Worm (Caenorhabditis elegans): ENCODE data around the gene srm-6.

The srm-6 gene

DNA sequence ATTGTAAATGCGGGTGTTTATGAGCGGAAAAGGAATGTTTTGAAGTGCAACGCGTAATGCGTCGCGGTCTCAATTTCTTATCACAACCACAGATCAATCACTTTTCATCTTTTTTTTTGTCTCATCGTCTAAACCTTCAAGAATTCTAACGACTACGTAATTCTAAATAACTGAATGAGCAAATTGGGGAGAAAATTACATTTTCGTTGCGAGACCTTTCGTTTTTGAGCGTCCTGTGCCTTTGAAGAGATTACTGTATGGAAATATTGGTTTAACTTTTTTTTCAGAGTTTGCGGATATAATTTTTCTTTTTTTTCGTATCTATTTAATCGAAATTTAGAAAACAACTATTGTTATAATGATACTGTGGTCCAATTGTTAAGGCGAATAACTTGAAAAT lies 13.7 kb downstream of the srm-6 start:
- TF ChIP-seq ceh-24 (tag; optimal IDR thresholded peaks at IDR 0.05) = no peak
- TF ChIP-seq elt-2 (tag; optimal IDR thresholded peaks at IDR 0.05) = no peak
- no peak for TF ChIP-seq ztf-16 (tag; optimal IDR thresholded peaks at IDR 0.05)
- no peak for TF ChIP-seq fkh-10 (GFP tag; optimal IDR thresholded peaks at IDR 0.05)

DNA sequence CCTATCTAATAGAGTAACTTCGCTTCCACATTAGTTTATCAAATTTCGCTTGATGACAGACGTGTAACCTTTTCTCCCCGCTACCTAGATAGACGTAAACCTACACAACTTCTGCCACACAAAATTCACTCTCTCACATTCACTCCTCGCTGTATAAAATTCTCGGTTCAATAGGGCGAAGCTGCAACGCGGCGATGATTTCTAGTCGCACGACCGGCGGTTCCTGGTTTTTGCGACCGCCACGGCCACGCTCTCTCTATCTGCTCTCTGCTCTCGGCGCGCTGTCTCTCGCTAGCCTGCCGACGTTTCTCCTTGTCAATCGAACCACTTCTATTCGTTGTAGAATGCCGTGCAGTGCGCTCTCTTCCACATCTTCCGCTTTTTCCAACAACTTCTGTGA lies 14.2 kb downstream of the srm-6 start:
- TF ChIP-seq ztf-16 (tag; optimal IDR thresholded peaks at IDR 0.05) = no peak
- peak; percentile 7 for TF ChIP-seq ceh-2 (tag; optimal IDR thresholded peaks at IDR 0.05)
- no peak for TF ChIP-seq elt-2 (tag; optimal IDR thresholded peaks at IDR 0.05)
- TF ChIP-seq sox-2 (GFP tag; IDR thresholded peaks at IDR 0.05) = no peak
- peak; percentile 78 for TF ChIP-seq ceh-31 (tag; optimal IDR thresholded peaks at IDR 0.05)
- no peak for TF ChIP-seq ama-1 (optimal IDR thresholded peaks at IDR 0.05)
- TF ChIP-seq unc-86 (tag; optimal IDR thresholded peaks at IDR 0.05) = no peak
- TF ChIP-seq lim-6 (tag; optimal IDR thresholded peaks at IDR 0.05) = no peak
- TF ChIP-seq che-1 (tag; optimal IDR thresholded peaks at IDR 0.05) = no peak
- no peak for TF ChIP-seq unc-3 (GFP tag; conservative IDR thresholded peaks at IDR 0.05)
- no peak for TF ChIP-seq unc-3 (tag; optimal IDR thresholded peaks at IDR 0.05)
- no peak for TF ChIP-seq pha-4 (tag; optimal IDR thresholded peaks at IDR 0.05)
- peak; percentile 3 for TF ChIP-seq F13H6.1 (tag; optimal IDR thresholded peaks at IDR 0.05)
- no peak for TF ChIP-seq K09A11.1 (tag; optimal IDR thresholded peaks at IDR 0.05; ENCODE audit: insufficient read depth)
- no peak for TF ChIP-seq npax-4 (tag; optimal IDR thresholded peaks at IDR 0.05)
- no peak for TF ChIP-seq pat-9 (tag; optimal IDR thresholded peaks at IDR 0.05)
- TF ChIP-seq ahr-1 (tag; optimal IDR thresholded peaks at IDR 0.05) = no peak
- peak; percentile 79 for TF ChIP-seq ceh-18 (tag; optimal IDR thresholded peaks at IDR 0.05)
- peak; percentile 60 for TF ChIP-seq rnt-1 (tag; optimal IDR thresholded peaks at IDR 0.05)
- no peak for TF ChIP-seq unc-55 (GFP tag; optimal IDR thresholded peaks at IDR 0.05)
- TF ChIP-seq ceh-30 (tag; optimal IDR thresholded peaks at IDR 0.05) = no peak
- no peak for TF ChIP-seq hlh-13 (GFP tag; optimal IDR thresholded peaks at IDR 0.05)
- TF ChIP-seq syd-9 (tag; optimal IDR thresholded peaks at IDR 0.05) = peak; percentile 24
- no peak for TF ChIP-seq sox-4 (tag; optimal IDR thresholded peaks at IDR 0.05)
- TF ChIP-seq T23F11.4 (GFP tag; optimal IDR thresholded peaks at IDR 0.05) = no peak
- no peak for TF ChIP-seq elt-4 (tag; optimal IDR thresholded peaks at IDR 0.05)
- TF ChIP-seq pag-3 (tag; optimal IDR thresholded peaks at IDR 0.05; ENCODE audit: borderline replicate concordance) = no peak
- TF ChIP-seq ceh-34 (tag; optimal IDR thresholded peaks at IDR 0.05) = peak; percentile 43
- TF ChIP-seq zip-5 (tag; optimal IDR thresholded peaks at IDR 0.05) = no peak
- peak; percentile 75 for TF ChIP-seq tbx-2 (tag; optimal IDR thresholded peaks at IDR 0.05)
- no peak for TF ChIP-seq ttx-3 (tag; optimal IDR thresholded peaks at IDR 0.05)
- TF ChIP-seq ceh-48 (tag; optimal IDR thresholded peaks at IDR 0.05) = no peak
- TF ChIP-seq C38D4.7 (GFP tag; optimal IDR thresholded peaks at IDR 0.05) = no peak
- no peak for TF ChIP-seq K02D7.2 (tag; optimal IDR thresholded peaks at IDR 0.05)
- TF ChIP-seq pqm-1 (tag; optimal IDR thresholded peaks at IDR 0.05) = peak; percentile 15
- TF ChIP-seq ceh-14 (tag; optimal IDR thresholded peaks at IDR 0.05) = peak; percentile 55
- TF ChIP-seq fax-1 (tag; optimal IDR thresholded peaks at IDR 0.05) = no peak
- TF ChIP-seq ceh-45 (GFP tag; IDR thresholded peaks at IDR 0.05) = no peak
- no peak for TF ChIP-seq ceh-19 (GFP tag; optimal IDR thresholded peaks at IDR 0.05)
- peak; percentile 3 for TF ChIP-seq sdc-2 (tag; optimal IDR thresholded peaks at IDR 0.05)
- no peak for TF ChIP-seq ceh-9 (tag; optimal IDR thresholded peaks at IDR 0.05)
- no peak for TF ChIP-seq ceh-22 (tag; optimal IDR thresholded peaks at IDR 0.05)
- TF ChIP-seq madf-2 (tag; optimal IDR thresholded peaks at IDR 0.05) = peak; percentile 0
- no peak for TF ChIP-seq gmeb-2 (tag; optimal IDR thresholded peaks at IDR 0.05)
- TF ChIP-seq tbx-7 (tag; optimal IDR thresholded peaks at IDR 0.05) = no peak
- TF ChIP-seq hlh-15 (tag; optimal IDR thresholded peaks at IDR 0.05) = no peak
- TF ChIP-seq Y22D7AL.16 (tag; optimal IDR thresholded peaks at IDR 0.05) = no peak
- peak; percentile 22 for TF ChIP-seq dve-1 (tag; optimal IDR thresholded peaks at IDR 0.05)
- TF ChIP-seq nhr-232 (tag; optimal IDR thresholded peaks at IDR 0.05) = no peak
- TF ChIP-seq C08G9.2 (tag; optimal IDR thresholded peaks at IDR 0.05) = peak; percentile 64
- no peak for TF ChIP-seq odd-2 (tag; optimal IDR thresholded peaks at IDR 0.05)
